Worm (Caenorhabditis elegans): ENCODE data around the gene F49E2.2.

F49E2.2 gene

ce11 chrX:9540464-9540863, 26.1 kb upstream of the F49E2.2 start (continued):
- TF ChIP-seq unc-62 (GFP tag; optimal IDR thresholded peaks at IDR 0.05): no peak
- no peak for TF ChIP-seq sox-4 (tag; optimal IDR thresholded peaks at IDR 0.05)
- TF ChIP-seq tbx-2 (tag; optimal IDR thresholded peaks at IDR 0.05): no peak
- TF ChIP-seq jun-1 (tag; optimal IDR thresholded peaks at IDR 0.05): peak; percentile 16
- no peak for TF ChIP-seq C34B4.2 (tag; optimal IDR thresholded peaks at IDR 0.05)
- TF ChIP-seq pax-3 (tag; optimal IDR thresholded peaks at IDR 0.05): no peak
- peak; percentile 81 for TF ChIP-seq nhr-85 (tag)
- no peak for TF ChIP-seq ztf-4 (tag; optimal IDR thresholded peaks at IDR 0.05)

ce11 chrX:9543352-9543751, 23.2 kb upstream of the F49E2.2 start, which contains the start of gene F49E2.5:
Gene F49E2.5 (plus strand): TSS chrX:9543652.
- TF ChIP-seq blmp-1 (tag; optimal IDR thresholded peaks at IDR 0.05): peak; percentile 41
- TF ChIP-seq ceh-90 (tag; optimal IDR thresholded peaks at IDR 0.05): no peak
- TF ChIP-seq unc-62 (GFP tag; optimal IDR thresholded peaks at IDR 0.05): no peak
- no peak for TF ChIP-seq nhr-76 (tag; optimal IDR thresholded peaks at IDR 0.05)
- TF ChIP-seq egl-27 (tag; optimal IDR thresholded peaks at IDR 0.05): no peak
- TF ChIP-seq lsy-2 (tag; optimal IDR thresholded peaks at IDR 0.05): no peak
- peak; percentile 17 for TF ChIP-seq lin-14 (GFP tag; optimal IDR thresholded peaks at IDR 0.05)

- TF ChIP-seq nhr-11 (tag; optimal IDR thresholded peaks at IDR 0.05) (no peak), nhr-237 (tag; optimal IDR thresholded peaks at IDR 0.05) (no peak), dpl-1 (GFP tag; optimal IDR thresholded peaks at IDR 0.05) (no peak), nhr-20 (tag; optimal IDR thresholded peaks at IDR 0.05) (peak; percentile 17), nhr-90 (tag; optimal IDR thresholded peaks at IDR 0.05; ENCODE audit: poor library complexity) (no peak), mab-9 (GFP tag; IDR thresholded peaks at IDR 0.05) (no peak), lir-3 (tag; optimal IDR thresholded peaks at IDR 0.05; ENCODE audit: poor library complexity) (no peak), rnt-1 (tag; optimal IDR thresholded peaks at IDR 0.05) (no peak), snpc-4 (tag; optimal IDR thresholded peaks at IDR 0.05) (no peak), hlh-4 (tag; optimal IDR thresholded peaks at IDR 0.05) (no peak), nhr-19 (GFP tag; conservative IDR thresholded peaks at IDR 0.05) (no peak), jun-1 (tag; optimal IDR thresholded peaks at IDR 0.05) (no peak), mef-2 (tag; optimal IDR thresholded peaks at IDR 0.05) (no peak), nhr-76 (tag; optimal IDR thresholded peaks at IDR 0.05) (no peak), pax-3 (tag; optimal IDR thresholded peaks at IDR 0.05) (no peak), egl-27 (tag; optimal IDR thresholded peaks at IDR 0.05) (no peak), efl-1 (optimal IDR thresholded peaks at IDR 0.05) (no peak), efl-1 (GFP tag; optimal IDR thresholded peaks at IDR 0.05 in 1 of 2) (peak in 1 of 2 experiments; percentile 56), isw-1 (GFP tag; IDR thresholded peaks at IDR 0.05) (no peak), unc-30 (tag; optimal IDR thresholded peaks at IDR 0.05) (no peak), unc-130 (tag; optimal IDR thresholded peaks at IDR 0.05) (peak; percentile 47), lsy-2 (tag; optimal IDR thresholded peaks at IDR 0.05) (peak in 1 of 2 experiments; percentile 40), irx-1 (tag; optimal IDR thresholded peaks at IDR 0.05) (no peak), mep-1 (tag; optimal IDR thresholded peaks at IDR 0.05) (peak; percentile 38), ztf-11 (tag; optimal IDR thresholded peaks at IDR 0.05) (no peak), hpl-2 (GFP tag; optimal IDR thresholded peaks at IDR 0.05) (no peak), lin-14 (GFP tag; optimal IDR thresholded peaks at IDR 0.05) (peak; percentile 55), pag-3 (tag; optimal IDR thresholded peaks at IDR 0.05; ENCODE audit: borderline replicate concordance, insufficient read depth) (no peak), tbx-2 (tag; optimal IDR thresholded peaks at IDR 0.05) (peak; percentile 21), nhr-85 (tag) (no peak), ceh-8 (GFP tag; optimal IDR thresholded peaks at IDR 0.05) (no peak), blmp-1 (tag; optimal IDR thresholded peaks at IDR 0.05) (no peak), sup-37 (GFP tag; optimal IDR thresholded peaks at IDR 0.05) (no peak), snu-23 (GFP tag; optimal IDR thresholded peaks at IDR 0.05) (peak; percentile 5), nhr-47 (tag; optimal IDR thresholded peaks at IDR 0.05) (no peak), sox-4 (tag; optimal IDR thresholded peaks at IDR 0.05) (no peak), unc-62 (GFP tag; optimal IDR thresholded peaks at IDR 0.05) (no peak), swsn-7 (tag; optimal IDR thresholded peaks at IDR 0.05) (no peak), aha-1 (tag; optimal IDR thresholded peaks at IDR 0.05) (no peak), elt-3 (tag; optimal IDR thresholded peaks at IDR 0.05) (peak in 1 of 6 experiments; percentile 24), unc-86 (tag; optimal IDR thresholded peaks at IDR 0.05) (no peak), alr-1 (tag; optimal IDR thresholded peaks at IDR 0.05; ENCODE audit: borderline replicate concordance) (no peak), mdl-1 (tag; optimal IDR thresholded peaks at IDR 0.05) (no peak), lin-15B (tag; optimal IDR thresholded peaks at IDR 0.05) (no peak)
Observed at ce11 chrX:9544405-9544804, 22.1 kb upstream of the F49E2.2 start.
